ENCODE assay signal across 4 worm cellular contexts in genomic region chrII:13170696-13171095, ce11.
TF ChIP-seq lines count a peak whose summit lies in the region.

No protein-coding gene starts in this region.

TF ChIP-seq in whole organism, L1 larva, 84 proteins besides CTCF, POLR2A, EP300 and RAD21:
- no peak for TF ChIP-seq skn-1 (tag; optimal IDR thresholded peaks at IDR 0.05; lab: Kevin White, UChicago)
- peak; percentile 10 for TF ChIP-seq blmp-1 (tag; optimal IDR thresholded peaks at IDR 0.05; lab: Kevin White, UChicago)

TF ChIP-seq in whole organism, L4 larva, 104 proteins besides CTCF, POLR2A, EP300 and RAD21:
- no peak for TF ChIP-seq snpc-1.2 (GFP tag; IDR thresholded peaks at IDR 0.05; lab: Robert Waterston, UW)
- TF ChIP-seq spr-3 (GFP tag; optimal IDR thresholded peaks at IDR 0.05; lab: Kevin White, UChicago) = no peak
- peak; percentile 13 for TF ChIP-seq hlh-11 (tag; optimal IDR thresholded peaks at IDR 0.05; lab: Kevin White, UChicago)
- TF ChIP-seq set-16 (GFP tag; IDR thresholded peaks at IDR 0.05; lab: Robert Waterston, UW) = peak; percentile 61
- TF ChIP-seq aha-1 (tag; lab: Kevin White, UChicago) = peak; percentile 76
- TF ChIP-seq fos-1 (tag; optimal IDR thresholded peaks at IDR 0.05; lab: Kevin White, UChicago) = no peak
- TF ChIP-seq rbr-2 (tag; optimal IDR thresholded peaks at IDR 0.05; lab: Kevin White, UChicago) = no peak
- no peak for TF ChIP-seq hif-1 (tag; optimal IDR thresholded peaks at IDR 0.05; lab: Kevin White, UChicago)
- no peak for TF ChIP-seq tra-1 (GFP tag; IDR thresholded peaks at IDR 0.05; lab: Robert Waterston, UW)
- TF ChIP-seq mxl-3 (GFP tag; optimal IDR thresholded peaks at IDR 0.05; lab: Kevin White, UChicago) = peak; percentile 22
- no peak for TF ChIP-seq unc-39 (tag; optimal IDR thresholded peaks at IDR 0.05; lab: Kevin White, UChicago)
- no peak for TF ChIP-seq ces-1 (GFP tag; optimal IDR thresholded peaks at IDR 0.05; lab: Kevin White, UChicago)
- peak; percentile 3 for TF ChIP-seq sdz-12 (GFP tag; optimal IDR thresholded peaks at IDR 0.05; lab: Kevin White, UChicago)
- no peak for TF ChIP-seq madf-9 (GFP tag; conservative IDR thresholded peaks at IDR 0.05; lab: Robert Waterston, UW)
- no peak for TF ChIP-seq gei-8 (GFP tag; optimal IDR thresholded peaks at IDR 0.05; lab: Kevin White, UChicago)

TF ChIP-seq in whole organism, late embryonic, 69 proteins besides CTCF, POLR2A, EP300 and RAD21:
- TF ChIP-seq ceh-45 (GFP tag; IDR thresholded peaks at IDR 0.05; lab: Robert Waterston, UW) (0 out of 2 replicates have a peak, but pooled peaks have one; percentile 27), fax-1 (tag; optimal IDR thresholded peaks at IDR 0.05; lab: Kevin White, UChicago) (no peak)

TF ChIP-seq in whole organism, young adult, 124 proteins besides CTCF, POLR2A, EP300 and RAD21:
- TF ChIP-seq ekl-4 (GFP tag; IDR thresholded peaks at IDR 0.05; lab: Robert Waterston, UW) (no peak), zfh-2 (GFP tag; conservative IDR thresholded peaks at IDR 0.05; lab: Robert Waterston, UW) (peak; percentile 67; the same call in 1 of the 2 replicates), egrh-3 (GFP tag; IDR thresholded peaks at IDR 0.05; lab: Robert Waterston, UW) (peak; percentile 48; the same call in 1 of the 2 replicates), madf-3 (GFP tag; IDR thresholded peaks at IDR 0.05; lab: Robert Waterston, UW) (no peak), unc-130 (GFP tag; optimal IDR thresholded peaks at IDR 0.05; lab: Kevin White, UChicago) (no peak)
